Worm (Caenorhabditis elegans) whole organism, young adult: ENCODE data around the gene Y51B9A.8.

Source experiments
- ceh-79 ChIP-seq: sonication (generic microtip); optimal IDR thresholded peaks from 2 replicates; lab custom pipeline; 2017; ENCODE audit warnings: mild to moderate bottlenecking, missing genetic modification characterization, missing compliant biosample characterization
- egl-44 ChIP-seq: fragments of 200-800 bp; sonication (Bioruptor generic); IDR thresholded peaks from 2 replicates; pipeline ENCODE4 v1.3.6; 2022; ENCODE audit warnings: missing genetic modification reagents, missing genetic modification characterization, missing compliant biosample characterization
- hmg-20 ChIP-seq: fragments of 200-800 bp; sonication (Bioruptor generic); IDR thresholded peaks from 2 replicates; pipeline ENCODE4 v1.3.6; 2022; ENCODE audit warnings: missing genetic modification reagents, missing genetic modification characterization, missing compliant biosample characterization

DNA sequence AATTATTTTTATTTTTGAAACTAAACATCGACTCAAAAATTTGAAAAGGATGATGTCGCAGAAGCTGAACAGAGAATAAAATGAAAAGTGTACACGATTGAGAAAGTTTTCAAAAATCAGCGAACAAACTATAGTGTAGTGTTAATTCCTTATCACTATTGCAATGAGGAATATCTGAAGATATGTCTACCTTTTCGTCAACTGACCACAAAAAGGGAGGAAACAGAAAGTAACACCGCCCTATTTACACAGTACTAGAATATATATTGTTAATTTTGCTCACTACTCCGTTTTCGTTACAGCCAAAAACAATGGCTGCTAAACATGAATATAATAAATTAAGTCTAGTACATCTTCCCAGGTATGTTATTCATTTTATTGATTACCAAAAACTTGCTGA, 49.3 kb downstream of the Y51B9A.8 start, which contains the start of gene chil-18:
- TF ChIP-seq hmg-20 (GFP tag; lab: Robert Waterston, UW) (no peak), ceh-79 (tag; lab: Kevin White, UChicago) (no peak), egl-44 (GFP tag; lab: Robert Waterston, UW) (no peak)
